Worm (Caenorhabditis elegans): Measurements from ENCODE around the gene srh-137.

DNA sequence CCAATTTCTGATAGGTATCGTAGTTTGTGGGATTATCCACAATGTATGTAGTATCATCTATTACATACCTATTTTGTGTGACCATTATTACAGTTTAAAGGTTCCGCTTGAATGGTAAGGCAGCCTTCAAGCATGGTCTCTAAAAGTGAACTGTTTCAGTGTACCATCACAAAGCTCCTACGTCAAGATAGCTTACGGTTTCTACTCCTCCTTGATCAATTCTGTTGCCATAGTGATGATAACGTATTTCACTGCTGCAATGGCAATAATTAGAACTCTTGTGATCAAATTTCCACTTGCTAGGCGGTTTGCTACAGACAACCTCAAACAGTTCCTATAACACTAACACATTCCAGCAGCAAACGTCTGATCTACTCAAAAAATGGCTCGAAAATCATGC lies 33.1 kb downstream of the srh-137 start:
- TF ChIP-seq ref-2 (tag; optimal IDR thresholded peaks at IDR 0.05) (no peak), Y22D7AL.16 (tag; optimal IDR thresholded peaks at IDR 0.05) (no peak), pha-4 (tag; optimal IDR thresholded peaks at IDR 0.05) (no peak), ceh-34 (tag; optimal IDR thresholded peaks at IDR 0.05) (no peak), F13H6.1 (tag; optimal IDR thresholded peaks at IDR 0.05) (no peak), ceh-6 (GFP tag; optimal IDR thresholded peaks at IDR 0.05) (no peak), unc-42 (tag; optimal IDR thresholded peaks at IDR 0.05) (no peak), hlh-6 (tag; optimal IDR thresholded peaks at IDR 0.05) (no peak)
